Fruit fly (Drosophila melanogaster) Kc167 (cell line): ENCODE results near the gene CG13082.

Experiments
- Myc ChIP-seq: fragments of >200 bp; optimal IDR thresholded peaks from 2 replicates; lab custom pipeline; 2017; ENCODE audit warnings: missing external identifiers
- Sin3A ChIP-seq: fragments of >200 bp; optimal IDR thresholded peaks from 2 replicates; lab custom pipeline; 2018; ENCODE audit warnings: missing external identifiers
- h ChIP-seq: fragments of >200 bp; optimal IDR thresholded peaks from 3 replicates; lab custom pipeline; 2018; ENCODE audit warnings: missing external identifiers
- insv ChIP-seq: fragments of >200 bp; optimal IDR thresholded peaks from 3 replicates; lab custom pipeline; 2018; ENCODE audit warnings: missing external identifiers
- psq ChIP-seq: fragments of >200 bp; optimal IDR thresholded peaks from 2 replicates; lab custom pipeline; 2017; ENCODE audit warnings: missing external identifiers
- ttk ChIP-seq: sonication (Bioruptor generic); optimal IDR thresholded peaks from 2 replicates; lab custom pipeline; 2017; ENCODE audit warnings: missing external identifiers

CG13082 gene

dm6 chr2L:19549412-19549811, 11.2 kb downstream of the CG13082 start:
- TF ChIP-seq h (lab: Kevin White, UChicago) (no peak), insv (lab: Kevin White, UChicago) (no peak), psq (no peak), Myc (lab: Kevin White, UChicago) (no peak), ttk (no peak), Sin3A (lab: Kevin White, UChicago) (no peak)

dm6 chr2L:19563029-19563980, 25.1 kb downstream of the CG13082 start, which contains the start of gene CG13078:
Gene CG13078 (plus strand): TSS chr2L:19563930.
- no peak for TF ChIP-seq Sin3A (lab: Kevin White, UChicago)
- TF ChIP-seq psq = no peak
- no peak for TF ChIP-seq Myc (lab: Kevin White, UChicago)
- TF ChIP-seq h (lab: Kevin White, UChicago) = no peak
- TF ChIP-seq ttk = no peak
- no peak for TF ChIP-seq insv (lab: Kevin White, UChicago)

- TF ChIP-seq Myc (lab: Kevin White, UChicago) = no peak
- no peak for TF ChIP-seq psq
- TF ChIP-seq Sin3A (lab: Kevin White, UChicago) = no peak
- TF ChIP-seq insv (lab: Kevin White, UChicago) = no peak
- TF ChIP-seq ttk = no peak
- no peak for TF ChIP-seq h (lab: Kevin White, UChicago)
Measured at dm6 chr2L:19565233-19565898, 27.1 kb downstream of the CG13082 start, which contains the start of gene CG13077. Gene CG13077 (plus strand): TSS chr2L:19565863.

dm6 chr2L:19567305-19567898, 29.2 kb downstream of the CG13082 start:
- TF ChIP-seq psq (no peak), Sin3A (lab: Kevin White, UChicago) (no peak), h (lab: Kevin White, UChicago) (no peak), ttk (no peak)

- TF ChIP-seq ttk = no peak
- TF ChIP-seq insv (lab: Kevin White, UChicago) = no peak
- TF ChIP-seq Myc (lab: Kevin White, UChicago) = no peak
- no peak for TF ChIP-seq Sin3A (lab: Kevin White, UChicago)
- TF ChIP-seq h (lab: Kevin White, UChicago) = no peak
- TF ChIP-seq psq = no peak
Measured at dm6 chr2L:19570806-19571254, 32.6 kb downstream of the CG13082 start.

- TF ChIP-seq psq (no peak), insv (lab: Kevin White, UChicago) (no peak), h (lab: Kevin White, UChicago) (no peak), Myc (lab: Kevin White, UChicago) (no peak), ttk (no peak), Sin3A (lab: Kevin White, UChicago) (no peak)
Measured at dm6 chr2L:19571574-19572495, 33.6 kb downstream of the CG13082 start.

dm6 chr2L:19572496-19573317, 34.5 kb downstream of the CG13082 start:
- TF ChIP-seq Myc (lab: Kevin White, UChicago) (no peak), ttk (no peak), Sin3A (lab: Kevin White, UChicago) (no peak), h (lab: Kevin White, UChicago) (no peak), insv (lab: Kevin White, UChicago) (no peak), psq (no peak)

- TF ChIP-seq Sin3A (lab: Kevin White, UChicago) = no peak
- no peak for TF ChIP-seq psq
- no peak for TF ChIP-seq h (lab: Kevin White, UChicago)
- no peak for TF ChIP-seq Myc (lab: Kevin White, UChicago)
- TF ChIP-seq ttk = no peak
- no peak for TF ChIP-seq insv (lab: Kevin White, UChicago)
Measured at dm6 chr2L:19574364-19574763, 36.1 kb downstream of the CG13082 start.

dm6 chr2L:19574959-19575625, 36.9 kb downstream of the CG13082 start:
- TF ChIP-seq psq (no peak), ttk (no peak), Sin3A (lab: Kevin White, UChicago) (no peak), Myc (lab: Kevin White, UChicago) (no peak), insv (lab: Kevin White, UChicago) (no peak), h (lab: Kevin White, UChicago) (no peak)
